Worm (Caenorhabditis elegans) whole organism, mixed stage, embryonic: Measurements from ENCODE around the gene C18H7.4.

ENCODE experiments used
- blmp-1 ChIP-seq: fragments of 150-350 bp; optimal IDR thresholded peaks from 2 replicates; lab custom pipeline; 2014; ENCODE audit warnings: missing biosample characterization, missing genetic modification characterization
- ceh-39 ChIP-seq: fragments of 150-350 bp; optimal IDR thresholded peaks from 2 replicates; lab custom pipeline; 2014; ENCODE audit warnings: missing biosample characterization, missing genetic modification characterization
- ceh-43 ChIP-seq: fragments of 200-800 bp; sonication (Bioruptor generic); optimal IDR thresholded peaks from 2 replicates; lab custom pipeline; 2018; ENCODE audit warnings: mild to moderate bottlenecking, missing genetic modification characterization, moderate library complexity, missing compliant biosample characterization
- ces-1 ChIP-seq: fragments of 150-350 bp; optimal IDR thresholded peaks from 2 replicates; lab custom pipeline; 2014; ENCODE audit warnings: missing biosample characterization, missing genetic modification reagents, missing genetic modification characterization
- elt-1 ChIP-seq: sonication (generic microtip); optimal IDR thresholded peaks from 2 replicates; lab custom pipeline; 2017; ENCODE audit warnings: missing genetic modification characterization, mild to moderate bottlenecking, missing compliant biosample characterization, antibody characterized with exemption, moderate library complexity, borderline replicate concordance; ENCODE audit not compliant: insufficient read depth
- elt-3 ChIP-seq: fragments of 150-350 bp; optimal IDR thresholded peaks from 2 replicates; lab custom pipeline; 2014; ENCODE audit warnings: missing biosample characterization, missing genetic modification characterization
- flh-1 ChIP-seq: fragments of 200-800 bp; sonication (Bioruptor generic); optimal IDR thresholded peaks from 2 replicates; lab custom pipeline; 2018; ENCODE audit warnings: mild to moderate bottlenecking, missing genetic modification characterization, moderate library complexity, missing compliant biosample characterization
- ham-2 ChIP-seq: fragments of 200-800 bp; sonication (Bioruptor generic); optimal IDR thresholded peaks from 2 replicates; lab custom pipeline; 2018; ENCODE audit warnings: mild to moderate bottlenecking, missing genetic modification characterization, missing compliant biosample characterization
- hlh-1 ChIP-seq: fragments of 150-350 bp; optimal IDR thresholded peaks from 2 replicates; lab custom pipeline; 2014; ENCODE audit warnings: missing biosample characterization, missing genetic modification reagents, missing genetic modification characterization
- lin-13 ChIP-seq: fragments of 150-350 bp; optimal IDR thresholded peaks from 2 replicates; lab custom pipeline; 2014; ENCODE audit warnings: missing biosample characterization, missing genetic modification characterization
- lin-32 ChIP-seq: fragments of 200-800 bp; sonication (Bioruptor generic); optimal IDR thresholded peaks from 2 replicates; lab custom pipeline; 2018; ENCODE audit warnings: mild to moderate bottlenecking, missing genetic modification characterization, missing compliant biosample characterization
- mab-5 ChIP-seq: fragments of 150-350 bp; optimal IDR thresholded peaks from 2 replicates; lab custom pipeline; 2014; ENCODE audit warnings: missing biosample characterization, missing genetic modification characterization
- mep-1 ChIP-seq: fragments of 150-350 bp; optimal IDR thresholded peaks from 2 replicates; lab custom pipeline; 2017; ENCODE audit warnings: missing biosample characterization, missing genetic modification reagents, missing genetic modification characterization, inconsistent platforms
- mls-2 ChIP-seq: sonication (generic microtip); optimal IDR thresholded peaks from 2 replicates; lab custom pipeline; 2016; ENCODE audit warnings: mild to moderate bottlenecking, missing genetic modification characterization, moderate library complexity, missing compliant biosample characterization
- nhr-12 ChIP-seq: fragments of 150-350 bp; optimal IDR thresholded peaks from 2 replicates; lab custom pipeline; 2014; ENCODE audit warnings: missing biosample characterization, missing genetic modification characterization
- nhr-2 ChIP-seq: fragments of 150-350 bp; optimal IDR thresholded peaks from 2 replicates; lab custom pipeline; 2014; ENCODE audit warnings: missing biosample characterization, missing genetic modification characterization
- nhr-237 ChIP-seq: fragments of 150-350 bp; optimal IDR thresholded peaks from 2 replicates; lab custom pipeline; 2014; ENCODE audit warnings: missing biosample characterization, missing genetic modification characterization
- nhr-28 ChIP-seq: fragments of 150-350 bp; optimal IDR thresholded peaks from 2 replicates; lab custom pipeline; 2014; ENCODE audit warnings: missing biosample characterization, missing genetic modification characterization
- nhr-76 ChIP-seq: sonication (generic microtip); optimal IDR thresholded peaks from 2 replicates; lab custom pipeline; 2017; ENCODE audit warnings: missing biosample characterization, missing genetic modification characterization
- pha-4 ChIP-seq: fragments of 150-350 bp; optimal IDR thresholded peaks from 2 replicates; lab custom pipeline; 2018; ENCODE audit warnings: missing biosample characterization, missing genetic modification reagents, missing genetic modification characterization
- sem-2 ChIP-seq: fragments of 200-800 bp; sonication (Bioruptor generic); optimal IDR thresholded peaks from 2 replicates; lab custom pipeline; 2018; ENCODE audit warnings: mild to moderate bottlenecking, missing genetic modification characterization, missing compliant biosample characterization
- snpc-4 ChIP-seq: fragments of 150-350 bp; optimal IDR thresholded peaks from 2 replicates; lab custom pipeline; 2014; ENCODE audit warnings: missing biosample characterization, missing genetic modification characterization
- sptf-1 ChIP-seq: sonication (generic microtip); optimal IDR thresholded peaks from 2 replicates; lab custom pipeline; 2017; ENCODE audit warnings: mild to moderate bottlenecking, missing genetic modification characterization, moderate library complexity, missing compliant biosample characterization
- unc-39 ChIP-seq: fragments of 150-350 bp; optimal IDR thresholded peaks from 2 replicates; lab custom pipeline; 2014; ENCODE audit warnings: missing biosample characterization, missing genetic modification characterization
- unc-62 ChIP-seq: fragments of 150-350 bp; optimal IDR thresholded peaks from 2 replicates; lab custom pipeline; 2014; ENCODE audit warnings: missing biosample characterization, missing genetic modification reagents, missing genetic modification characterization
- zip-8 ChIP-seq: fragments of 150-350 bp; optimal IDR thresholded peaks from 2 replicates; lab custom pipeline; 2014; ENCODE audit warnings: missing biosample characterization, missing genetic modification characterization
- ztf-11 ChIP-seq: fragments of 150-350 bp; optimal IDR thresholded peaks from 2 replicates; lab custom pipeline; 2014; ENCODE audit warnings: missing biosample characterization, missing genetic modification characterization

The C18H7.4 gene

ce11 chrIV:582130-582529 lies 11.0 kb upstream of the C18H7.4 start, which contains the start of gene F56A11.6:
Gene F56A11.6, minus strand, starts transcription at chrIV:582230.
- TF ChIP-seq zip-8 (tag; lab: Kevin White, UChicago) (no peak), nhr-28 (tag; lab: Kevin White, UChicago) (no peak), snpc-4 (tag; lab: Kevin White, UChicago) (no peak), ztf-11 (tag; lab: Kevin White, UChicago) (no peak), ces-1 (GFP tag; lab: Kevin White, UChicago) (no peak), unc-39 (tag; lab: Kevin White, UChicago) (no peak), lin-13 (tag; lab: Kevin White, UChicago) (no peak), elt-1 (no peak), pha-4 (tag; lab: Kevin White, UChicago) (no peak)
- TF ChIP-seq, all 35 proteins: peak for 0

- TF ChIP-seq nhr-237 (no peak), ces-1 (GFP tag; lab: Kevin White, UChicago) (no peak), ceh-43 (GFP tag; lab: Kevin White, UChicago) (no peak), nhr-2 (tag; lab: Kevin White, UChicago) (no peak)
These were observed 9.1 kb upstream of the C18H7.4 start for ce11 chrIV:584039-584438.

ce11 chrIV:587729-588128 lies 5.4 kb upstream of the C18H7.4 start, which contains the start of gene C18H7.12:
Gene C18H7.12, minus strand, starts transcription at chrIV:587829.
- TF ChIP-seq ces-1 (GFP tag; lab: Kevin White, UChicago) = no peak
- no peak for TF ChIP-seq pha-4 (tag; lab: Kevin White, UChicago)
- TF ChIP-seq snpc-4 (tag; lab: Kevin White, UChicago) = no peak
- TF ChIP-seq lin-32 (GFP tag; lab: Kevin White, UChicago) = no peak
- no peak for TF ChIP-seq ceh-43 (GFP tag; lab: Kevin White, UChicago)
- TF ChIP-seq elt-1 = no peak
- no peak for TF ChIP-seq nhr-12
- no peak for TF ChIP-seq ztf-11 (tag; lab: Kevin White, UChicago)
- TF ChIP-seq flh-1 (GFP tag; lab: Kevin White, UChicago) = no peak
- no peak for TF ChIP-seq lin-13 (tag; lab: Kevin White, UChicago)
- no peak for TF ChIP-seq nhr-76 (tag; lab: Kevin White, UChicago)
- TF ChIP-seq mls-2 (tag; lab: Kevin White, UChicago) = no peak
- TF ChIP-seq unc-62 = no peak
- no peak for TF ChIP-seq hlh-1 (tag; lab: Kevin White, UChicago)
- no peak for TF ChIP-seq ham-2
- no peak for TF ChIP-seq mep-1 (tag; lab: Kevin White, UChicago)
- TF ChIP-seq blmp-1 (tag; lab: Kevin White, UChicago) = no peak
- no peak for TF ChIP-seq elt-3 (tag; lab: Kevin White, UChicago)
- TF ChIP-seq sem-2 (GFP tag; lab: Kevin White, UChicago) = no peak
- TF ChIP-seq sptf-1 (tag; lab: Kevin White, UChicago) = no peak

- no peak for TF ChIP-seq nhr-237
These were observed 747 bp upstream of the C18H7.4 start, which contains the start of gene C18H7.6 for ce11 chrIV:592382-592781. Gene C18H7.6, minus strand, starts transcription at chrIV:592485.

ce11 chrIV:594840-595239 lies 1.7 kb downstream of the C18H7.4 start:
- TF ChIP-seq ceh-43 (GFP tag; lab: Kevin White, UChicago) (no peak), lin-13 (tag; lab: Kevin White, UChicago) (no peak), mls-2 (tag; lab: Kevin White, UChicago) (no peak), sptf-1 (tag; lab: Kevin White, UChicago) (no peak), ham-2 (no peak), ceh-39 (tag; lab: Kevin White, UChicago) (no peak), flh-1 (GFP tag; lab: Kevin White, UChicago) (no peak), unc-39 (tag; lab: Kevin White, UChicago) (no peak), nhr-12 (no peak), sem-2 (GFP tag; lab: Kevin White, UChicago) (no peak)

ce11 chrIV:596292-596952 lies 3.3 kb downstream of the C18H7.4 start, which contains the start of the genes C18H7.7 and C18H7.11:
Gene C18H7.7, minus strand, starts transcription at chrIV:596392.
Gene C18H7.11, plus strand, starts transcription at chrIV:596902.
- no peak for TF ChIP-seq nhr-237
- no peak for TF ChIP-seq nhr-28 (tag; lab: Kevin White, UChicago)
- no peak for TF ChIP-seq pha-4 (tag; lab: Kevin White, UChicago)
- no peak for TF ChIP-seq elt-3 (tag; lab: Kevin White, UChicago)
- no peak for TF ChIP-seq sem-2 (GFP tag; lab: Kevin White, UChicago)
- TF ChIP-seq nhr-76 (tag; lab: Kevin White, UChicago) = no peak
- no peak for TF ChIP-seq mab-5
- TF ChIP-seq unc-39 (tag; lab: Kevin White, UChicago) = no peak
- no peak for TF ChIP-seq blmp-1 (tag; lab: Kevin White, UChicago)
- TF ChIP-seq ces-1 (GFP tag; lab: Kevin White, UChicago) = no peak
- no peak for TF ChIP-seq lin-32 (GFP tag; lab: Kevin White, UChicago)
- no peak for TF ChIP-seq ceh-39 (tag; lab: Kevin White, UChicago)
- TF ChIP-seq, all 35 proteins: peak for 0
